Worm (Caenorhabditis elegans) whole organism, L4/young adult: ENCODE data around the gene lig-1.

Experiments used
- W03F9.2 ChIP-seq: fragments of 150-350 bp; optimal IDR thresholded peaks from 2 replicates; lab custom pipeline; 2014; ENCODE audit warnings: missing biosample characterization, missing genetic modification characterization
- him-1 ChIP-seq: sonication (generic microtip); optimal IDR thresholded peaks from 2 replicates; lab custom pipeline; 2016; ENCODE audit warnings: missing genotype, missing genetic modification reagents, missing genetic modification characterization, missing compliant biosample characterization

DNA sequence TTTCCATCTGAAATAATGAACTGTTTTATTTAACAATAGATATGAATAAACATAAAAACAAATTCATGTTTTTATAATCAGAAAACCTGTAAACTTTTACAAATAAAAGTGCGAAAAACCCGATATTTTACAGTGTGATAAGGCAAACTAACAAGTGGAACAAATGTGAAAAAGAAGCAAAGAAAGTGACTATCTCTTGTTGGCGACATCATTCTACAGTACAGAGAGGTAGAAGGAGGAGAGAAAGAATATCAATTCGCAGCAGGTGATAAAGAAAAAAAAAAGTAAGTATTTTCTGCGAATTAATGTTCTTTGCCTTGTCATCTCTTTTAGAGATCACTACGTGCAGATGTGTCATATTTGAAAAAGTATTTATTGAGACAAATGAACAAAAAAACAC lies 45.9 kb downstream of the lig-1 start:
- no peak for TF ChIP-seq him-1 (tag; lab: Kevin White, UChicago)
- no peak for TF ChIP-seq W03F9.2 (tag; lab: Kevin White, UChicago)
